Fruit fly (Drosophila melanogaster) whole organism, embryonic: ENCODE results near the gene svp.
A peak's percentile ranks its signal among the peaks of the same experiment; 100 is the strongest.

ENCODE experiments used
- Bteb2 ChIP-seq: fragments of 200-800 bp; sonication (Bioruptor generic); optimal IDR thresholded peaks from 2 replicates; lab custom pipeline; 2016; ENCODE audit warnings: missing biosample characterization, missing genetic modification characterization
- CG10431 ChIP-seq: fragments of 200-800 bp; sonication (Bioruptor generic); optimal IDR thresholded peaks from 3 replicates; lab custom pipeline; 2018; ENCODE audit warnings: missing biosample characterization, mild to moderate bottlenecking, missing genetic modification characterization
- CG11093 ChIP-seq: fragments of 200-800 bp; sonication (Bioruptor generic); IDR thresholded peaks from 3 replicates; pipeline ENCODE4 v1.3.6; 2022; ENCODE audit warnings: missing biosample characterization, missing genetic modification characterization
- CG11560 ChIP-seq: fragments of 200-800 bp; sonication (Bioruptor generic); IDR thresholded peaks from 3 replicates; pipeline ENCODE4 v1.3.6; 2022; ENCODE audit warnings: missing biosample characterization, missing genetic modification characterization
- CG11695 ChIP-seq: fragments of 200-800 bp; sonication (Bioruptor generic); IDR thresholded peaks from 3 replicates; pipeline ENCODE4 v1.3.6; 2022; ENCODE audit warnings: missing biosample characterization, missing genetic modification characterization
- CG12155 ChIP-seq: fragments of 200-800 bp; sonication (Bioruptor generic); optimal IDR thresholded peaks from 3 replicates; lab custom pipeline; 2016; ENCODE audit warnings: missing biosample characterization, missing genetic modification characterization
- CG12236 ChIP-seq: fragments of 200-800 bp; sonication (Bioruptor generic); optimal IDR thresholded peaks from 2 replicates; lab custom pipeline; 2016; ENCODE audit warnings: missing biosample characterization, missing genetic modification characterization
- CG13296 ChIP-seq: fragments of 200-800 bp; sonication (Bioruptor generic); optimal IDR thresholded peaks from 3 replicates; lab custom pipeline; 2018; ENCODE audit warnings: missing biosample characterization, mild to moderate bottlenecking, missing genetic modification characterization
- CG13775 ChIP-seq: fragments of 200-800 bp; sonication (Bioruptor generic); optimal IDR thresholded peaks from 3 replicates; lab custom pipeline; 2017; ENCODE audit warnings: missing biosample characterization, mild to moderate bottlenecking, missing genetic modification characterization
- CG13894 ChIP-seq: fragments of 200-800 bp; sonication (Bioruptor generic); optimal IDR thresholded peaks from 3 replicates; lab custom pipeline; 2018; ENCODE audit warnings: missing biosample characterization, mild to moderate bottlenecking, missing genetic modification characterization, moderate library complexity
- CG14860 ChIP-seq: fragments of 200-800 bp; sonication (Bioruptor generic); IDR thresholded peaks from 3 replicates; pipeline ENCODE4 v1.3.6; 2022; ENCODE audit warnings: missing biosample characterization, missing genetic modification characterization; ENCODE audit not compliant: partially characterized antibody
- CG1603 ChIP-seq: fragments of 200-800 bp; sonication (Bioruptor generic); optimal IDR thresholded peaks from 2 replicates; lab custom pipeline; 2019; ENCODE audit warnings: missing biosample characterization, mild to moderate bottlenecking, missing genetic modification characterization, moderate library complexity
- CG16813 ChIP-seq: fragments of 200-800 bp; sonication (Bioruptor generic); IDR thresholded peaks from 3 replicates; pipeline ENCODE4 v1.3.6; 2022; ENCODE audit warnings: missing biosample characterization, missing genetic modification characterization; ENCODE audit not compliant: partially characterized antibody
- CG2129 ChIP-seq: fragments of 200-800 bp; sonication (Bioruptor generic); IDR thresholded peaks from 2 replicates; pipeline ENCODE4 v1.3.6; 2022; ENCODE audit warnings: missing biosample characterization, missing genetic modification characterization; ENCODE audit not compliant: partially characterized antibody
- CG32767 ChIP-seq: fragments of 200-800 bp; sonication (Bioruptor generic); IDR thresholded peaks from 2 replicates; pipeline ENCODE4 v1.3.6; 2022; ENCODE audit warnings: missing biosample characterization, missing genetic modification characterization
- CG4707 ChIP-seq: fragments of 200-800 bp; sonication (Bioruptor generic); optimal IDR thresholded peaks from 2 replicates; lab custom pipeline; 2018; ENCODE audit warnings: missing biosample characterization, mild to moderate bottlenecking, missing genetic modification characterization, moderate library complexity
- CG4730 ChIP-seq: fragments of 200-800 bp; sonication (Bioruptor generic); IDR thresholded peaks from 2 replicates; pipeline ENCODE4 v1.3.6; 2022; ENCODE audit warnings: missing biosample characterization, missing genetic modification characterization
- CG6175 ChIP-seq: fragments of 200-800 bp; sonication (Bioruptor generic); IDR thresholded peaks from 3 replicates; pipeline ENCODE4 v1.3.6; 2022; ENCODE audit warnings: missing biosample characterization, missing genetic modification characterization
- CG6791 ChIP-seq: fragments of 200-800 bp; sonication (Bioruptor generic); IDR thresholded peaks from 3 replicates; pipeline ENCODE4 v1.3.6; 2022; ENCODE audit warnings: missing biosample characterization, missing genetic modification characterization; ENCODE audit not compliant: partially characterized antibody
- CG6854 ChIP-seq: fragments of 200-800 bp; sonication (Bioruptor generic); optimal IDR thresholded peaks from 3 replicates; lab custom pipeline; 2017; ENCODE audit warnings: missing biosample characterization, mild to moderate bottlenecking, missing genetic modification characterization
- Dref ChIP-seq: fragments of 200-800 bp; sonication (Bioruptor generic); IDR thresholded peaks from 2 replicates; pipeline ENCODE4 v1.3.6; 2022; ENCODE audit warnings: missing biosample characterization, missing genetic modification characterization
- Eip74EF ChIP-seq, 2 experiments: fragments of 200-800 bp in 1 of 2; fragments of >200 bp in 1 of 2; sonication (Bioruptor generic) in 1 of 2; optimal IDR thresholded peaks; 2 replicates each; lab custom pipeline; 2017 to 2019; ENCODE audit warnings: missing biosample characterization in 2 of 2, missing genetic modification characterization in 2 of 2, mild to moderate bottlenecking in 1 of 2, moderate library complexity in 1 of 2
- HHEX ChIP-seq: fragments of 200-800 bp; sonication (Bioruptor generic); optimal IDR thresholded peaks from 3 replicates; lab custom pipeline; 2017; ENCODE audit warnings: missing biosample characterization, mild to moderate bottlenecking, missing genetic modification characterization, missing genetic modification reagents
- Hr78 ChIP-seq, 2 experiments: fragments of 200-800 bp in 1 of 2; fragments of >200 bp in 1 of 2; sonication (Bioruptor generic) in 1 of 2; optimal IDR thresholded peaks; 2 replicates each; lab custom pipeline; 2017 to 2019; ENCODE audit warnings: missing biosample characterization in 2 of 2, missing genetic modification characterization in 2 of 2, mild to moderate bottlenecking in 1 of 2, moderate library complexity in 1 of 2
- Six4 ChIP-seq: fragments of 200-800 bp; sonication (Bioruptor generic); optimal IDR thresholded peaks from 2 replicates; lab custom pipeline; 2016; ENCODE audit warnings: missing biosample characterization, missing genetic modification characterization
- Sry-β ChIP-seq: fragments of 200-800 bp; sonication (Bioruptor generic); optimal IDR thresholded peaks from 2 replicates; lab custom pipeline; 2018; ENCODE audit warnings: missing biosample characterization, mild to moderate bottlenecking, missing genetic modification characterization, moderate library complexity
- Trl ChIP-seq, 3 experiments: fragments of >200 bp in 2 of 3; fragments of 200-800 bp in 1 of 3; sonication (Bioruptor generic) in 1 of 3; optimal IDR thresholded peaks; 2 replicates in 1 of 3; 3 replicates in 2 of 3; lab custom pipeline; 2016 to 2017; ENCODE audit warnings: missing biosample characterization in 1 of 3, missing genetic modification characterization in 1 of 3
- YL-1 ChIP-seq: fragments of 200-800 bp; sonication (Bioruptor generic); optimal IDR thresholded peaks from 3 replicates; lab custom pipeline; 2017; ENCODE audit warnings: missing biosample characterization, mild to moderate bottlenecking, missing genetic modification characterization
- amos ChIP-seq: fragments of 200-800 bp; sonication (Bioruptor generic); IDR thresholded peaks from 2 replicates; pipeline ENCODE4 v1.3.6; 2022; ENCODE audit warnings: missing biosample characterization, missing genetic modification characterization; ENCODE audit not compliant: partially characterized antibody
- btn ChIP-seq: fragments of 200-800 bp; sonication (Bioruptor generic); optimal IDR thresholded peaks from 2 replicates; lab custom pipeline; 2016; ENCODE audit warnings: missing biosample characterization, missing genetic modification characterization
- cas ChIP-seq: fragments of 200-800 bp; sonication (Bioruptor generic); IDR thresholded peaks from 2 replicates; pipeline ENCODE4 v1.3.6; 2022; ENCODE audit warnings: missing biosample characterization, missing genetic modification characterization
- ems ChIP-seq: fragments of 200-800 bp; sonication (Bioruptor generic); optimal IDR thresholded peaks from 3 replicates; lab custom pipeline; 2016; ENCODE audit warnings: missing biosample characterization, missing genetic modification characterization
- fd96Cb ChIP-seq: fragments of 200-800 bp; sonication (Bioruptor generic); optimal IDR thresholded peaks from 2 replicates; lab custom pipeline; 2018; ENCODE audit warnings: missing biosample characterization, mild to moderate bottlenecking, missing genetic modification characterization, moderate library complexity
- ftz-f1 ChIP-seq: fragments of 200-800 bp; sonication (Bioruptor generic); optimal IDR thresholded peaks from 2 replicates; lab custom pipeline; 2016; ENCODE audit warnings: missing biosample characterization, missing genetic modification characterization
- gsb-n ChIP-seq: fragments of 200-800 bp; sonication (Bioruptor generic); optimal IDR thresholded peaks from 3 replicates; lab custom pipeline; 2018; ENCODE audit warnings: missing biosample characterization, mild to moderate bottlenecking, missing genetic modification characterization
- gt ChIP-seq: fragments of 200-800 bp; sonication (Bioruptor generic); IDR thresholded peaks from 2 replicates; pipeline ENCODE4 v1.3.6; 2022; ENCODE audit warnings: missing biosample characterization, missing genetic modification characterization
- jigr1 ChIP-seq: fragments of 200-800 bp; sonication (Bioruptor generic); IDR thresholded peaks from 3 replicates; pipeline ENCODE4 v1.3.6; 2022; ENCODE audit warnings: missing biosample characterization, missing genetic modification characterization
- nerfin-1 ChIP-seq: fragments of 200-800 bp; sonication (Bioruptor generic); optimal IDR thresholded peaks from 3 replicates; lab custom pipeline; 2019; ENCODE audit warnings: missing biosample characterization, mild to moderate bottlenecking, missing genetic modification characterization, moderate library complexity
- nerfin-2 ChIP-seq: fragments of 200-800 bp; sonication (Bioruptor generic); IDR thresholded peaks from 2 replicates; pipeline ENCODE4 v1.3.6; 2022; ENCODE audit warnings: missing biosample characterization, missing genetic modification characterization; ENCODE audit not compliant: partially characterized antibody
- nom ChIP-seq: fragments of 200-800 bp; sonication (Bioruptor generic); optimal IDR thresholded peaks from 2 replicates; lab custom pipeline; 2017; ENCODE audit warnings: missing biosample characterization, missing genetic modification characterization, mild to moderate bottlenecking, moderate library complexity, missing genetic modification reagents
- odd ChIP-seq: fragments of 200-800 bp; sonication (Bioruptor generic); optimal IDR thresholded peaks from 2 replicates; lab custom pipeline; 2017; ENCODE audit warnings: missing biosample characterization, mild to moderate bottlenecking, missing genetic modification characterization
- pita ChIP-seq: fragments of 200-800 bp; sonication (Bioruptor generic); optimal IDR thresholded peaks from 2 replicates; lab custom pipeline; 2017; ENCODE audit warnings: missing biosample characterization, mild to moderate bottlenecking, missing genetic modification characterization
- sr ChIP-seq: fragments of 200-800 bp; sonication (Bioruptor generic); IDR thresholded peaks from 3 replicates; pipeline ENCODE4 v1.3.6; 2022; ENCODE audit warnings: missing biosample characterization, missing genetic modification characterization
- ssp ChIP-seq: fragments of 200-800 bp; sonication (Bioruptor generic); IDR thresholded peaks from 2 replicates; pipeline ENCODE4 v1.3.6; 2022; ENCODE audit warnings: missing biosample characterization, missing genetic modification characterization
- stc ChIP-seq: fragments of 200-800 bp; sonication (Bioruptor generic); IDR thresholded peaks from 2 replicates; pipeline ENCODE4 v1.3.6; 2022; ENCODE audit warnings: missing biosample characterization, missing genetic modification characterization
- tna ChIP-seq: fragments of 200-800 bp; sonication (Bioruptor generic); IDR thresholded peaks from 2 replicates; pipeline ENCODE4 v1.3.6; 2022; ENCODE audit warnings: missing biosample characterization, missing genetic modification characterization; ENCODE audit not compliant: partially characterized antibody
- vnd ChIP-seq: fragments of 200-800 bp; sonication (Bioruptor generic); IDR thresholded peaks from 3 replicates; pipeline ENCODE4 v1.3.6; 2022; ENCODE audit warnings: missing biosample characterization, missing genetic modification characterization; ENCODE audit not compliant: partially characterized antibody
- wek ChIP-seq: fragments of 200-800 bp; sonication (Bioruptor generic); optimal IDR thresholded peaks from 3 replicates; lab custom pipeline; 2018; ENCODE audit warnings: missing biosample characterization, mild to moderate bottlenecking, missing genetic modification characterization, moderate library complexity
- zen2 ChIP-seq: fragments of 200-800 bp; sonication (Bioruptor generic); IDR thresholded peaks from 3 replicates; pipeline ENCODE4 v1.3.6; 2022; ENCODE audit warnings: missing biosample characterization, missing genetic modification characterization; ENCODE audit not compliant: partially characterized antibody
- zfh1 ChIP-seq: fragments of 200-800 bp; sonication (Bioruptor generic); IDR thresholded peaks from 3 replicates; pipeline ENCODE4 v1.3.6; 2022; ENCODE audit warnings: missing biosample characterization, missing genetic modification characterization

svp gene

DNA sequence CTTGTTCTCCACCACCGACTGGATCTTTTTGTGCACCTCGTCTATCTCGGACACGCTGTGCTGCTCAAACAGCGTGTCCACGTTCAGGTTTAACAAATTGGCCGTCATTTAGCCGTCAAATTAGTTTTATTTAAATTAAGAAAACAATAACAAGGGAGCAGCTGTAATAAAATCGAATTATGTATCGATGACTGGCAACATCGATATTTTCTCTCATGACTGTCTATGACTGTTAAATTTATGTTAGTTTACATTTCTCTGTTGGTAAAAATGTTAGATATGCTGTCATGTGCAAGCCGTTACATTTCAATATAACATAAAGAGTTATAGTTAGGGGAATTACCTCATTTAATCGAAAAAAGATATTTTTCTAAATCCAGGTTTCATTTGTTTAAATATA, 39.0 kb upstream of the svp start, which contains the start of gene Cog1:
Gene Cog1, minus strand, starts transcription at position 190 of the 400 bp plus-strand sequence.
- no peak for TF ChIP-seq stc
- no peak for TF ChIP-seq Six4 (GFP tag; lab: Kevin White, UChicago)
- TF ChIP-seq Sry-β, result no peak
- TF ChIP-seq cas (GFP tag; lab: Robert Waterston, UW), result no peak
- no peak for TF ChIP-seq CG12155 (GFP tag; lab: Kevin White, UChicago)
- TF ChIP-seq CG6791, result peak; percentile 71
- peak; percentile 64; the same call in 2 of the 3 replicates for TF ChIP-seq CG16813 (GFP tag; lab: Robert Waterston, UW)
- no peak for TF ChIP-seq CG4707 (GFP tag; lab: Kevin White, UChicago)
- TF ChIP-seq ems (GFP tag; lab: Kevin White, UChicago), result no peak
- no peak for TF ChIP-seq nerfin-1 (tag; lab: Kevin White, UChicago)
- TF ChIP-seq CG6854 (GFP tag; lab: Kevin White, UChicago), result no peak
- no peak for TF ChIP-seq Trl (optimal IDR thresholded peaks at IDR 0.05; lab: Kevin White, UChicago)
- no peak for TF ChIP-seq Trl (GFP tag; optimal IDR thresholded peaks at IDR 0.05; lab: Kevin White, UChicago)
- TF ChIP-seq nerfin-2 (GFP tag; lab: Robert Waterston, UW), result no peak
- no peak for TF ChIP-seq Eip74EF (GFP tag; optimal IDR thresholded peaks at IDR 0.05; lab: Kevin White, UChicago)
- peak; percentile 59 for TF ChIP-seq tna (GFP tag; lab: Robert Waterston, UW)
- TF ChIP-seq CG10431 (GFP tag; lab: Kevin White, UChicago), result no peak
- TF ChIP-seq ftz-f1 (GFP tag; lab: Kevin White, UChicago), result no peak
- TF ChIP-seq sr (GFP tag; lab: Robert Waterston, UW), result no peak
- no peak for TF ChIP-seq CG13296
- TF ChIP-seq CG2129, result peak; percentile 59
- no peak for TF ChIP-seq pita
- no peak for TF ChIP-seq Hr78 (GFP tag; optimal IDR thresholded peaks at IDR 0.05; lab: Kevin White, UChicago)
- TF ChIP-seq odd (GFP tag; lab: Kevin White, UChicago), result no peak
- TF ChIP-seq CG32767 (GFP tag; lab: Robert Waterston, UW), result no peak
- TF ChIP-seq CG13894, result no peak
- TF ChIP-seq CG11695 (GFP tag; lab: Robert Waterston, UW), result no peak
- TF ChIP-seq CG13775 (GFP tag; lab: Kevin White, UChicago), result no peak
- TF ChIP-seq gsb-n (tag; lab: Kevin White, UChicago), result no peak
- TF ChIP-seq CG14860, result no peak
- TF ChIP-seq zen2, result peak; percentile 75
- no peak for TF ChIP-seq btn (GFP tag; lab: Kevin White, UChicago)
- TF ChIP-seq nom (GFP tag; lab: Kevin White, UChicago), result no peak
- TF ChIP-seq YL-1 (GFP tag; lab: Kevin White, UChicago), result peak; percentile 39
- TF ChIP-seq CG11093 (GFP tag; lab: Robert Waterston, UW), result no peak
- TF ChIP-seq HHEX, result no peak
- no peak for TF ChIP-seq gt (GFP tag; lab: Robert Waterston, UW)
- no peak for TF ChIP-seq jigr1 (GFP tag; lab: Robert Waterston, UW)
- TF ChIP-seq fd96Cb (tag; lab: Kevin White, UChicago), result no peak
- TF ChIP-seq ssp, result no peak
- no peak for TF ChIP-seq zfh1
- no peak for TF ChIP-seq CG11560 (tag; lab: Robert Waterston, UW)
- peak; percentile 74 for TF ChIP-seq Dref
- no peak for TF ChIP-seq CG6175
- TF ChIP-seq wek (GFP tag; lab: Kevin White, UChicago), result no peak
- no peak for TF ChIP-seq CG1603 (tag; lab: Kevin White, UChicago)
- TF ChIP-seq CG4730 (GFP tag; lab: Robert Waterston, UW), result no peak
- no peak for TF ChIP-seq CG12236
- peak; percentile 53 for TF ChIP-seq vnd (GFP tag; lab: Robert Waterston, UW)
- TF ChIP-seq amos (GFP tag; lab: Robert Waterston, UW), result peak; percentile 72
- no peak for TF ChIP-seq Bteb2
